Fruit fly (Drosophila melanogaster): ENCODE results near the gene Mkrn1.

Mkrn1 gene

DNA sequence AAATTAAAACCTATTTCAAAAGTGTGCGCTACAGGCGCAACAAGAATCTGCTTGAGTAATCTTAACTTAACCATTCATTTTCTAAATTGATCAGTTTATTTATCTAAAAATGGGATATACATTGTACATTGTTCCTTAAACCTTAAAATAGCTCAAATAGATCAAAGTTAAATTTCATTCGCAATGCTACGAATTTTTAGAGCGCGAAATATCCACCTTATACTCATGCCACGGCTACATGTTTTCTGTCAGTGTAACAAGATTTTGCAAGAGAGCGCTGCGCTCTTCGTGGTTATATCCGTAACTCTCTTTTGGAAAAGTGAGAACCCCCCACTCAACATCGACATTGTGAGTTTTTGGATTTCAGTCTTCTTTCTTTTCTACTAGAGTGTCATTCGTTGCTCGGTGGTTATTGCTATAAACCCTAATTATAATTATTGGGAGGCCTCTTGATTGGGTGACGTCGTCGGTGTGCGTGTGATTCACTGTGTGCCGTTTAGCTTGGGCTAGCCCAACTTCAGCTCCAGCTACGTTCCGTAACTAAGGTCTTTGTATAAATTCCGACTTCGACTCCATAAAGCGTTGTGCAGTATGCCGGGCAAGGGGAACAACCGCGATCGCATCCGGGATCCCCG is 23.9 kb downstream of the Mkrn1 start (continued):
- TF ChIP-seq h (optimal IDR thresholded peaks at IDR 0.05) (no peak), Nf-YC (tag; optimal IDR thresholded peaks at IDR 0.05) (no peak), oc (tag; optimal IDR thresholded peaks at IDR 0.05) (no peak), dan (GFP tag; IDR thresholded peaks at IDR 0.05) (no peak), CG6689 (GFP tag; IDR thresholded peaks at IDR 0.05) (0 out of 2 replicates have a peak, but pooled peaks have one; percentile 9), CG2202 (tag; optimal IDR thresholded peaks at IDR 0.05) (no peak), sd (tag; optimal IDR thresholded peaks at IDR 0.05) (no peak), CG17186 (GFP tag; optimal IDR thresholded peaks at IDR 0.05) (no peak), Blimp-1 (GFP tag; optimal IDR thresholded peaks at IDR 0.05) (peak; percentile 29), crp (GFP tag; optimal IDR thresholded peaks at IDR 0.05) (no peak), CG14441 (GFP tag; IDR thresholded peaks at IDR 0.05) (no peak), CTCF (GFP tag; optimal IDR thresholded peaks at IDR 0.05) (no peak), CG13424 (tag; optimal IDR thresholded peaks at IDR 0.05) (peak; percentile 33), CG17385 (GFP tag; optimal IDR thresholded peaks at IDR 0.05) (peak; percentile 31), sna (GFP tag; IDR thresholded peaks at IDR 0.05; ENCODE audit: partially characterized antibody) (no peak), hb (GFP tag; IDR thresholded peaks at IDR 0.05; ENCODE audit: partially characterized antibody) (no peak), ken (GFP tag; IDR thresholded peaks at IDR 0.05) (no peak), CG12769 (tag; optimal IDR thresholded peaks at IDR 0.05) (peak; percentile 46), ab (GFP tag; optimal IDR thresholded peaks at IDR 0.05) (no peak), nau (GFP tag; optimal IDR thresholded peaks at IDR 0.05) (no peak), CG10565 (GFP tag; optimal IDR thresholded peaks at IDR 0.05) (no peak), Ada2b (GFP tag; IDR thresholded peaks at IDR 0.05) (peak; percentile 24; the same call in 1 of the 2 replicates), gcm (GFP tag; optimal IDR thresholded peaks at IDR 0.05) (no peak), lola (GFP tag; optimal IDR thresholded peaks at IDR 0.05) (peak in 1 of 3 experiments; percentile 25), chif (GFP tag; optimal IDR thresholded peaks at IDR 0.05) (peak; percentile 16 to 41), Sox100B (GFP tag; optimal IDR thresholded peaks at IDR 0.05) (peak; percentile 30), Neu2 (GFP tag; optimal IDR thresholded peaks at IDR 0.05; ENCODE audit: borderline replicate concordance) (no peak), CG4730 (GFP tag; IDR thresholded peaks at IDR 0.05) (no peak), Lhr (GFP tag; optimal IDR thresholded peaks at IDR 0.05) (no peak), ara (GFP tag; IDR thresholded peaks at IDR 0.05) (no peak), shn (GFP tag; optimal IDR thresholded peaks at IDR 0.05) (peak; percentile 40), ase (GFP tag; IDR thresholded peaks at IDR 0.05) (no peak), CG11560 (tag; IDR thresholded peaks at IDR 0.05) (no peak), ewg (GFP tag; optimal IDR thresholded peaks at IDR 0.05) (no peak), Ets65A (GFP tag) (no peak), CG7271 (tag; optimal IDR thresholded peaks at IDR 0.05) (no peak), CG6813 (GFP tag; optimal IDR thresholded peaks at IDR 0.05) (no peak), CG13123 (GFP tag; optimal IDR thresholded peaks at IDR 0.05) (no peak), CG7987 (GFP tag; optimal IDR thresholded peaks at IDR 0.05) (no peak), pho (GFP tag; optimal IDR thresholded peaks at IDR 0.05) (peak; percentile 42), bbx (GFP tag; IDR thresholded peaks at IDR 0.05; ENCODE audit: partially characterized antibody) (no peak; the same call in 1 of the 2 replicates), CG10959 (GFP tag; IDR thresholded peaks at IDR 0.05) (no peak), CG43689 (GFP tag; IDR thresholded peaks at IDR 0.05) (no peak), CG8924 (tag; optimal IDR thresholded peaks at IDR 0.05) (no peak), inv (GFP tag; IDR thresholded peaks at IDR 0.05; ENCODE audit: partially characterized antibody) (no peak), NFAT (GFP tag; IDR thresholded peaks at IDR 0.05) (no peak), Six4 (GFP tag; optimal IDR thresholded peaks at IDR 0.05) (no peak), CG11456 (GFP tag; IDR thresholded peaks at IDR 0.05) (0 out of 3 replicates have a peak, but pooled peaks have one; percentile 7), CG4854 (GFP tag; optimal IDR thresholded peaks at IDR 0.05) (peak; percentile 5), crol (GFP tag; IDR thresholded peaks at IDR 0.05) (no peak)

Data from whole organism, embryonic.